Worm (Caenorhabditis elegans) whole organism, midembryonic: Measurements from ENCODE around the gene R09H10.5.

Experiments
- cog-1 ChIP-seq: sonication (generic microtip); optimal IDR thresholded peaks from 2 replicates; lab custom pipeline; 2016; ENCODE audit warnings: missing genetic modification characterization, missing compliant biosample characterization
- flt-1 ChIP-seq: fragments of 200-800 bp; sonication (Bioruptor generic); IDR thresholded peaks from 2 replicates; pipeline ENCODE4 v1.3.6; 2022; ENCODE audit warnings: missing genetic modification characterization, missing compliant biosample characterization
- med-1 ChIP-seq: sonication (generic microtip); optimal IDR thresholded peaks from 2 replicates; lab custom pipeline; 2017; ENCODE audit warnings: missing genetic modification characterization, mild to moderate bottlenecking, missing compliant biosample characterization, antibody characterized with exemption, missing genetic modification reagents; ENCODE audit not compliant: insufficient read depth
- tab-1 ChIP-seq: fragments of 200-800 bp; sonication (Bioruptor generic); IDR thresholded peaks from 2 replicates; pipeline ENCODE4 v1.3.6; 2022; ENCODE audit warnings: missing genetic modification characterization, missing compliant biosample characterization
- ztf-23 ChIP-seq: fragments of 200-800 bp; sonication (Bioruptor generic); IDR thresholded peaks from 2 replicates; pipeline ENCODE4 v1.3.6; 2022; ENCODE audit warnings: missing genetic modification reagents, missing genetic modification characterization, missing compliant biosample characterization

DNA sequence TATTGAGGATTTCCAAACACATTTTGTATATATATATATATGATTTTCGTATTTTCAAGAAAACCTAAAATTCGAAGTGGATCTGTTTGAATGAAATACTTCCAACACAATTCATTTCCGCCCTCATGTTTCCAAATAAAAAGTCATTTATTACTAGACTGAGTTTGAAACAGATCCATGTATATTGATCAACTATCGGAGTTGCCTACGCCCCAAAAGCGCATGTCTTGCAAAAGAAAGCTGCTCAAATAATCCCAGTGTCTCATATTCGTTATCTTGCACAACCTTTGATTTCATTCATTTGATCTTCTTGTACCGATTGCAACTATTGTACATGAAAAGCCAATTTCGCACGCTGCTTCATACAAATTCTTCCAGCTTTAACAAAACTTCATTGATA, 26.0 kb downstream of the R09H10.5 start, which contains the start of gene R09H10.2:
- no peak for TF ChIP-seq ztf-23 (GFP tag; lab: Robert Waterston, UW)
- TF ChIP-seq flt-1 (GFP tag; lab: Robert Waterston, UW) = no peak
- no peak for TF ChIP-seq tab-1 (GFP tag; lab: Robert Waterston, UW)
- no peak for TF ChIP-seq cog-1 (tag; lab: Kevin White, UChicago)
- no peak for TF ChIP-seq med-1
